Worm (Caenorhabditis elegans): Measurements from ENCODE around the gene K09H11.15.

The K09H11.15 gene

DNA sequence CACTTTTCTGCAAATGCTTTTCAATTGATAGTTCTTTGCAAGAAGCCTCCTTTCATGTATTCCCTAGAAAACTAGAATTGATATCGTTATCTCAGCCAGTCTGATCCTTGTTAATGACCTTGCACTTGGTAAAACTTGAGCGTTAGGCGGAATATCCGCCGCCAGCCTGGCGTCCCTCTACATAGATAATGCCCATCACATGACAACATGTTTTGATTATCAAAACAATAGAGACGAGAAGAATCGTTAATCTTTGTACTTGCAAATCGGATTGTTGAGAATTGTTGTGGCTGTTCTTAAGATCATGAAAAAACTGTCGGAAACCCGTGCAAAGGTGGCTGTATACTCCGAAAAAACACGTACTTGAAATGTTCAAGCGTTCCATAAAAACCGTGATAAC is 37.1 kb downstream of the K09H11.15 start:
- no peak for TF ChIP-seq sea-1 (GFP tag; conservative IDR thresholded peaks at IDR 0.05)
- TF ChIP-seq ets-7 (tag; optimal IDR thresholded peaks at IDR 0.05): no peak
- TF ChIP-seq tra-4 (tag; optimal IDR thresholded peaks at IDR 0.05): no peak
- TF ChIP-seq pes-1 (GFP tag; IDR thresholded peaks at IDR 0.05): no peak
- TF ChIP-seq hmg-4 (GFP tag; optimal IDR thresholded peaks at IDR 0.05): no peak
- TF ChIP-seq B0310.2 (tag; optimal IDR thresholded peaks at IDR 0.05): no peak
- TF ChIP-seq hnd-1 (tag; optimal IDR thresholded peaks at IDR 0.05): no peak
- TF ChIP-seq F13C5.2 (tag; optimal IDR thresholded peaks at IDR 0.05): no peak
- TF ChIP-seq flt-1 (GFP tag; IDR thresholded peaks at IDR 0.05): no peak
- TF ChIP-seq scrt-1 (GFP tag; IDR thresholded peaks at IDR 0.05): no peak
- no peak for TF ChIP-seq ceh-13 (GFP tag; optimal IDR thresholded peaks at IDR 0.05)
- TF ChIP-seq tbx-37 (GFP tag; conservative IDR thresholded peaks at IDR 0.05): no peak
- TF ChIP-seq aly-1 (tag; optimal IDR thresholded peaks at IDR 0.05): no peak
- TF ChIP-seq ama-1 (optimal IDR thresholded peaks at IDR 0.05): no peak
- TF ChIP-seq hmbx-1 (tag; optimal IDR thresholded peaks at IDR 0.05): no peak
- no peak for TF ChIP-seq tbx-11 (GFP tag; IDR thresholded peaks at IDR 0.05)
- TF ChIP-seq ceh-36 (tag; optimal IDR thresholded peaks at IDR 0.05): no peak

DNA sequence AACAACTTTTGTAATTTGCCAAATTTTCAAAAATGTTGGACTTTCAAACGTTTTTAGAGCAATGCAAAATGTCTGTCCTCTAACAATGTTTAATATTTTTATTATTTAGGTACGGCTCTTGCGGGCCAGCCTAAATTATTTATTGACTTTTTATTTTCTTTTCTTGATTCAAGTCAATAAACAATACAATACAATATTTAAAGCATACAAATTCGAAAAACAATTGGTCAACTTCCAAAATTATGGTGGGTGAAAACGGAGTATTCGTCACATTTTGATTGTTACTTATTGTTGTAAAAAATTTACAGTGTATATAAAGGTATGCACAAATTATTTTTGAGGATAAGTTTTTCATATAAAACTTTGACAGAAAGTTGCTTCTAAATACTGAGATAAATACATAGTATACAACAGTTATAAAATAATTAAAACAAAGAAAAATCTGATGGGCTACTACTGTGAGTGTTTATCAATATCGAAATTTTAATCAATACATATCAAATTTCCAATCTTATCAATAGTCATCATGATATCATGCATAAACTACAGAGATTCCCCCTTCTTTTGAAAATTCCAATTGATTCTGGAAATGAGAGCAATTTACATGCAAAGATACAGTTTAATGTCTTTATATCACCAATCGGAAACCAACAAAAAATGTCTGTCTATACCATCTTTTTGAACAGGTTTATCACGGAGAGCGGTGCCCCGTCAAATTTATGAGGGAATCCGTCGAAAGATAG is 38.8 kb downstream of the K09H11.15 start, which contains the start of gene F25B4.8:
TSS of gene F25B4.8 (minus strand) at position 51 of the 743 bp plus-strand sequence.
- no peak for TF ChIP-seq ama-1 (optimal IDR thresholded peaks at IDR 0.05)
- TF ChIP-seq B0310.2 (tag; optimal IDR thresholded peaks at IDR 0.05): no peak
- no peak for TF ChIP-seq hmg-4 (GFP tag; optimal IDR thresholded peaks at IDR 0.05)
- TF ChIP-seq aly-1 (tag; optimal IDR thresholded peaks at IDR 0.05): no peak
- TF ChIP-seq ceh-36 (tag; optimal IDR thresholded peaks at IDR 0.05): no peak
- TF ChIP-seq ets-7 (tag; optimal IDR thresholded peaks at IDR 0.05): no peak
- TF ChIP-seq hmbx-1 (tag; optimal IDR thresholded peaks at IDR 0.05): no peak
- TF ChIP-seq scrt-1 (GFP tag; IDR thresholded peaks at IDR 0.05): no peak
- TF ChIP-seq sea-1 (GFP tag; conservative IDR thresholded peaks at IDR 0.05): no peak
- no peak for TF ChIP-seq pes-1 (GFP tag; IDR thresholded peaks at IDR 0.05)
- TF ChIP-seq hnd-1 (tag; optimal IDR thresholded peaks at IDR 0.05): no peak
- TF ChIP-seq tbx-11 (GFP tag; IDR thresholded peaks at IDR 0.05): no peak
- TF ChIP-seq flt-1 (GFP tag; IDR thresholded peaks at IDR 0.05): no peak
- no peak for TF ChIP-seq ceh-13 (GFP tag; optimal IDR thresholded peaks at IDR 0.05)

DNA sequence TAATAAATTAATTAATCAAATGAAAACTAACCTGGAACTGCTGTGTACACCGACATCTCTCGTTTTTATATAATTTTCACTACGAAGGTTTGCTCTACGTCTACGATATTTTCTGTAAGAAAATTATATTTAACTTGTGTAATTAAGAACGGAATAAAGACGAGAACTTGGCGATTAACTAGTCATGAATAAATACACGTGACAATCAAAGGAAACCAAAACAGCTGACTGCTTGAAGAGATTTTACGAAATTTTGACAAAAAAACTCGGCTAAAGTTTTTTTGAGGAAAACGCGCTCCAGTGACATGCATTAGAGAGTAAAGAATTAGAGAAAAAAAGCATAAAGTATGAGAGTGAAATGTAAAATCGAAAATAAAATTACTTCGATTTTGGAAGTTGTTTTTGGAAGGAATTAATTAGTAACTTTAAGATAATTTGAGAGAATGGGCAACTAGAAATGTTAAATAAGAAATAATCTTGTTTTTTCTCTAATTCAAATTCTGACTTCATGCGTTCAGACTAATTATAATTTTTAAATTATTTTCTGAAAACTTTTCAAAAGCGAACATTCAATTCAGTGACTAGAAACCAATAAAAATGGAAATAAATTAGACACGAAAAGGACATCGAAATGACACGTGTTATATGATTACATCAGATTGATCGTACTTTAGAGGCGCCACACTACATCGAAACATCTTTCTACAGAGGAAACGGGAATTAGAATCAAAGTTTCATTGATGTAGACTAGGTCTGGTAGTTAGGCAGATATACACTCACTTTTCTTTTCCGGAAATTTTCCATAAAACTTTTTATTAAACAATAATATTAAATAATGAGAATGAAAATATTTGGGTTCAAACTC is 43.3 kb downstream of the K09H11.15 start, which contains the start of gene F25B4.7:
TSS of gene F25B4.7 (minus strand) at position 112 of the 865 bp plus-strand sequence.
- no peak for TF ChIP-seq hmg-4 (GFP tag; optimal IDR thresholded peaks at IDR 0.05)
- TF ChIP-seq flt-1 (GFP tag; IDR thresholded peaks at IDR 0.05): no peak
- no peak for TF ChIP-seq hmbx-1 (tag; optimal IDR thresholded peaks at IDR 0.05)
- no peak for TF ChIP-seq F13C5.2 (tag; optimal IDR thresholded peaks at IDR 0.05)
- no peak for TF ChIP-seq sea-1 (GFP tag; conservative IDR thresholded peaks at IDR 0.05)
- no peak for TF ChIP-seq ets-7 (tag; optimal IDR thresholded peaks at IDR 0.05)
- no peak for TF ChIP-seq scrt-1 (GFP tag; IDR thresholded peaks at IDR 0.05)
- TF ChIP-seq tbx-37 (GFP tag; conservative IDR thresholded peaks at IDR 0.05): no peak
- TF ChIP-seq pes-1 (GFP tag; IDR thresholded peaks at IDR 0.05): no peak
- TF ChIP-seq aly-1 (tag; optimal IDR thresholded peaks at IDR 0.05): no peak
- no peak for TF ChIP-seq ceh-36 (tag; optimal IDR thresholded peaks at IDR 0.05)
- TF ChIP-seq ceh-13 (GFP tag; optimal IDR thresholded peaks at IDR 0.05): no peak
- TF ChIP-seq tra-4 (tag; optimal IDR thresholded peaks at IDR 0.05): no peak
- no peak for TF ChIP-seq hnd-1 (tag; optimal IDR thresholded peaks at IDR 0.05)
- TF ChIP-seq tbx-11 (GFP tag; IDR thresholded peaks at IDR 0.05): no peak
- TF ChIP-seq B0310.2 (tag; optimal IDR thresholded peaks at IDR 0.05): no peak
- no peak for TF ChIP-seq ama-1 (optimal IDR thresholded peaks at IDR 0.05)

DNA sequence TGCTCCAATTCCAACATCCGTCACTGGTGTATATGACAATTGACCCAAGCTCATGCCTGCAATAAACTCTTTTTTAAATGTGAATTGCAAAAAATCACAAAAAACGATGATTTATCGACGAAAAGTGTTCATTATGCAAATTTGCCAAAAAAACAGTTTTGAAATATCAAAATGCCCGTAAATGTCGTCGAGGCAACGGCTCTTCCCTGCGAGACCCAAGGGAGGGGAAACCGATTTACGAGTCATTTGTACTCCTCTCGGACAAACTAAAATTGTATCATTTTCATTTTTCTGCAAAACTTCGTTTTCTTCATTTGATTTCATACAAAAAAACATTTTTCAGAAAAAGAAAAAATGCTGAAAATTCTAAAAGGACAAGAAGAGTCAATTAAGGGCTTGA is 46.1 kb downstream of the K09H11.15 start, which contains the start of the genes hmgs-1 and F25B4.4:
TSS of gene hmgs-1 (minus strand) at position 56 of the 400 bp plus-strand sequence.
TSS of gene F25B4.4 (plus strand) at position 340 of the 400 bp plus-strand sequence.
- TF ChIP-seq ets-7 (tag; optimal IDR thresholded peaks at IDR 0.05): no peak
- TF ChIP-seq scrt-1 (GFP tag; IDR thresholded peaks at IDR 0.05): no peak
- TF ChIP-seq pes-1 (GFP tag; IDR thresholded peaks at IDR 0.05): 0 out of 2 replicates have a peak, but pooled peaks have one; percentile 50
- TF ChIP-seq ceh-36 (tag; optimal IDR thresholded peaks at IDR 0.05): no peak
- TF ChIP-seq hnd-1 (tag; optimal IDR thresholded peaks at IDR 0.05): no peak
- TF ChIP-seq aly-1 (tag; optimal IDR thresholded peaks at IDR 0.05): no peak
- no peak for TF ChIP-seq ceh-13 (GFP tag; optimal IDR thresholded peaks at IDR 0.05)
- peak; percentile 42 for TF ChIP-seq F13C5.2 (tag; optimal IDR thresholded peaks at IDR 0.05)
- TF ChIP-seq sea-1 (GFP tag; conservative IDR thresholded peaks at IDR 0.05): no peak
- no peak for TF ChIP-seq hmbx-1 (tag; optimal IDR thresholded peaks at IDR 0.05)
- TF ChIP-seq tbx-37 (GFP tag; conservative IDR thresholded peaks at IDR 0.05): no peak

DNA sequence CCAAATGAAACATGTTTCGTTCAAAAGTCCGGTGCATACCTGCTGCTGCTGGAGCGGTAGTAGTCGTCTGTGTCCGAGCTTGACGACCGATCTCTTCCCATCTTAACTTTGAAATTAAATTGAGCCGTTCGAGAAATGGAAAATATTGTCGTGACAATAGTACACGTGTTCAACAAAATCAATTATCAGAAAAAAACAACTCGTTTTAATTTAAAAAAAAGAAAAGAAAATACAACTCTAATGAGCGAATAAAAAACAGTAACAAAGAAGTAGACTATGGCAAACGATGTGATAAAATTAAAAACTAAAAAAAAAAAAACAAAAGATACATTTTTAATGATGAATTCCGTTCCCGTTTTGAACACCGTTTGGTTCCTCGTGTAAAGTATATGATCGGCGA is 48.2 kb downstream of the K09H11.15 start, which contains the start of gene prp-39:
TSS of gene prp-39 (minus strand) at position 101 of the 400 bp plus-strand sequence.
- TF ChIP-seq tbx-37 (GFP tag; conservative IDR thresholded peaks at IDR 0.05) (no peak), hmg-4 (GFP tag; optimal IDR thresholded peaks at IDR 0.05) (no peak), flt-1 (GFP tag; IDR thresholded peaks at IDR 0.05) (no peak), scrt-1 (GFP tag; IDR thresholded peaks at IDR 0.05) (no peak), pes-1 (GFP tag; IDR thresholded peaks at IDR 0.05) (no peak), ets-7 (tag; optimal IDR thresholded peaks at IDR 0.05) (no peak), ceh-36 (tag; optimal IDR thresholded peaks at IDR 0.05) (no peak), ama-1 (optimal IDR thresholded peaks at IDR 0.05) (no peak), hnd-1 (tag; optimal IDR thresholded peaks at IDR 0.05) (no peak), B0310.2 (tag; optimal IDR thresholded peaks at IDR 0.05) (no peak), tra-4 (tag; optimal IDR thresholded peaks at IDR 0.05) (no peak), ceh-13 (GFP tag; optimal IDR thresholded peaks at IDR 0.05) (no peak), sea-1 (GFP tag; conservative IDR thresholded peaks at IDR 0.05) (no peak), aly-1 (tag; optimal IDR thresholded peaks at IDR 0.05) (no peak), tbx-11 (GFP tag; IDR thresholded peaks at IDR 0.05) (no peak), hmbx-1 (tag; optimal IDR thresholded peaks at IDR 0.05) (no peak), F13C5.2 (tag; optimal IDR thresholded peaks at IDR 0.05) (no peak)
